Worm (Caenorhabditis elegans) whole organism, late embryonic: ENCODE measurements around the gene C33G3.6.

Experiments
- C08G9.2 ChIP-seq: sonication (generic microtip); optimal IDR thresholded peaks from 2 replicates; lab custom pipeline; 2016; ENCODE audit warnings: mild to moderate bottlenecking, missing genetic modification characterization, moderate library complexity, missing compliant biosample characterization
- K02D7.2 ChIP-seq: sonication (generic microtip); optimal IDR thresholded peaks from 2 replicates; lab custom pipeline; 2017; ENCODE audit warnings: mild to moderate bottlenecking, missing genetic modification characterization, missing compliant biosample characterization
- K09A11.1 ChIP-seq: sonication (generic microtip); optimal IDR thresholded peaks from 2 replicates; lab custom pipeline; 2017; ENCODE audit warnings: antibody characterized with exemption, mild to moderate bottlenecking, missing genetic modification characterization, missing compliant biosample characterization; ENCODE audit not compliant: insufficient read depth
- T23F11.4 ChIP-seq: fragments of 200-800 bp; sonication (Bioruptor generic); optimal IDR thresholded peaks from 2 replicates; lab custom pipeline; 2018; ENCODE audit warnings: mild to moderate bottlenecking, missing genetic modification characterization, missing compliant biosample characterization
- Y22D7AL.16 ChIP-seq: sonication (generic microtip); optimal IDR thresholded peaks from 2 replicates; lab custom pipeline; 2016; ENCODE audit warnings: missing genetic modification characterization, missing compliant biosample characterization
- ahr-1 ChIP-seq: sonication (generic microtip); optimal IDR thresholded peaks from 2 replicates; lab custom pipeline; 2016; ENCODE audit warnings: missing genetic modification characterization, missing compliant biosample characterization
- ceh-14 ChIP-seq: sonication (generic microtip); optimal IDR thresholded peaks from 2 replicates; lab custom pipeline; 2016; ENCODE audit warnings: missing genotype, missing genetic modification characterization, missing compliant biosample characterization
- ceh-18 ChIP-seq: sonication (generic microtip); optimal IDR thresholded peaks from 2 replicates; lab custom pipeline; 2016; ENCODE audit warnings: missing genetic modification characterization, missing compliant biosample characterization
- ceh-2 ChIP-seq: sonication (generic microtip); optimal IDR thresholded peaks from 2 replicates; lab custom pipeline; 2016; ENCODE audit warnings: missing genotype, missing genetic modification characterization, missing compliant biosample characterization
- ceh-24 ChIP-seq: sonication (generic microtip); optimal IDR thresholded peaks from 2 replicates; lab custom pipeline; 2016; ENCODE audit warnings: mild to moderate bottlenecking, missing genetic modification characterization, missing compliant biosample characterization
- ceh-31 ChIP-seq: sonication (generic microtip); optimal IDR thresholded peaks from 2 replicates; lab custom pipeline; 2016; ENCODE audit warnings: missing genetic modification characterization, missing compliant biosample characterization
- ceh-34 ChIP-seq: sonication (generic microtip); optimal IDR thresholded peaks from 2 replicates; lab custom pipeline; 2016; ENCODE audit warnings: mild to moderate bottlenecking, missing genetic modification characterization, missing compliant biosample characterization
- ceh-45 ChIP-seq: fragments of 200-800 bp; sonication (Bioruptor generic); IDR thresholded peaks from 2 replicates; pipeline ENCODE4 v1.3.6; 2022; ENCODE audit warnings: missing genetic modification reagents, missing genetic modification characterization, missing compliant biosample characterization
- ceh-48 ChIP-seq: sonication (generic microtip); optimal IDR thresholded peaks from 2 replicates; lab custom pipeline; 2016; ENCODE audit warnings: missing genetic modification characterization, inconsistent platforms, missing compliant biosample characterization
- ceh-6 ChIP-seq: fragments of 200-800 bp; sonication (Bioruptor generic); optimal IDR thresholded peaks from 2 replicates; lab custom pipeline; 2018; ENCODE audit warnings: mild to moderate bottlenecking, missing genetic modification characterization, missing compliant biosample characterization
- che-1 ChIP-seq: sonication (generic microtip); optimal IDR thresholded peaks from 2 replicates; lab custom pipeline; 2016; ENCODE audit warnings: mild to moderate bottlenecking, missing genetic modification characterization, missing compliant biosample characterization
- elt-4 ChIP-seq: sonication (generic microtip); optimal IDR thresholded peaks from 2 replicates; lab custom pipeline; 2016; ENCODE audit warnings: missing genetic modification characterization, missing compliant biosample characterization
- ets-4 ChIP-seq: sonication (generic microtip); optimal IDR thresholded peaks from 2 replicates; lab custom pipeline; 2016; ENCODE audit warnings: missing genetic modification characterization, missing compliant biosample characterization
- fkh-6 ChIP-seq: sonication (generic microtip); optimal IDR thresholded peaks from 2 replicates; lab custom pipeline; 2016; ENCODE audit warnings: missing genetic modification characterization, missing compliant biosample characterization
- gmeb-2 ChIP-seq: sonication (generic microtip); optimal IDR thresholded peaks from 2 replicates; lab custom pipeline; 2016; ENCODE audit warnings: missing genetic modification characterization, inconsistent platforms, missing compliant biosample characterization
- hlh-15 ChIP-seq: sonication (generic microtip); optimal IDR thresholded peaks from 2 replicates; lab custom pipeline; 2016; ENCODE audit warnings: missing genetic modification characterization, missing compliant biosample characterization
- hlh-30 ChIP-seq: sonication (generic microtip); optimal IDR thresholded peaks from 2 replicates; lab custom pipeline; 2017; ENCODE audit warnings: antibody characterized with exemption, missing genetic modification characterization, missing compliant biosample characterization; ENCODE audit not compliant: insufficient read depth
- hlh-8 ChIP-seq: sonication (generic microtip); optimal IDR thresholded peaks from 2 replicates; lab custom pipeline; 2016; ENCODE audit warnings: missing genotype, missing genetic modification characterization, missing compliant biosample characterization
- lin-11 ChIP-seq: fragments of 200-800 bp; sonication (Bioruptor generic); optimal IDR thresholded peaks from 2 replicates; lab custom pipeline; 2018; ENCODE audit warnings: mild to moderate bottlenecking, missing genetic modification characterization, missing compliant biosample characterization
- nfya-1 ChIP-seq: sonication (generic microtip); optimal IDR thresholded peaks from 2 replicates; lab custom pipeline; 2017; ENCODE audit warnings: missing genetic modification characterization, mild to moderate bottlenecking, missing compliant biosample characterization, antibody characterized with exemption, moderate library complexity
- odd-2 ChIP-seq: sonication (generic microtip); optimal IDR thresholded peaks from 2 replicates; lab custom pipeline; 2017; ENCODE audit warnings: antibody characterized with exemption, mild to moderate bottlenecking, missing genetic modification characterization, missing compliant biosample characterization
- pag-3 ChIP-seq: sonication (generic microtip); optimal IDR thresholded peaks from 2 replicates; lab custom pipeline; 2016; ENCODE audit warnings: missing compliant biosample characterization, missing genetic modification characterization, borderline replicate concordance
- pax-1 ChIP-seq: fragments of 150-350 bp; optimal IDR thresholded peaks from 2 replicates; lab custom pipeline; 2014; ENCODE audit warnings: missing biosample characterization, missing genetic modification characterization
- pha-2 ChIP-seq: sonication (generic microtip); optimal IDR thresholded peaks from 2 replicates; lab custom pipeline; 2017; ENCODE audit warnings: mild to moderate bottlenecking, missing genetic modification characterization, missing compliant biosample characterization
- pha-4 ChIP-seq: fragments of 150-350 bp; optimal IDR thresholded peaks from 2 replicates; lab custom pipeline; 2018; ENCODE audit warnings: missing biosample characterization, missing genetic modification reagents, missing genetic modification characterization
- pqm-1 ChIP-seq: sonication (generic microtip); optimal IDR thresholded peaks from 2 replicates; lab custom pipeline; 2016; ENCODE audit warnings: missing genetic modification characterization, missing compliant biosample characterization
- pros-1 ChIP-seq: fragments of 150-350 bp; optimal IDR thresholded peaks from 2 replicates; lab custom pipeline; 2014; ENCODE audit warnings: missing biosample characterization, missing genetic modification reagents, missing genetic modification characterization
- ref-2 ChIP-seq: sonication (generic microtip); optimal IDR thresholded peaks from 2 replicates; lab custom pipeline; 2016; ENCODE audit warnings: missing genetic modification characterization, missing compliant biosample characterization
- rnt-1 ChIP-seq: sonication (generic microtip); optimal IDR thresholded peaks from 2 replicates; lab custom pipeline; 2016; ENCODE audit warnings: missing genetic modification characterization, missing compliant biosample characterization
- sdc-2 ChIP-seq: sonication (generic microtip); optimal IDR thresholded peaks from 2 replicates; lab custom pipeline; 2016; ENCODE audit warnings: missing genotype, missing genetic modification characterization, missing compliant biosample characterization
- sox-4 ChIP-seq: sonication (generic microtip); optimal IDR thresholded peaks from 2 replicates; lab custom pipeline; 2017; ENCODE audit warnings: mild to moderate bottlenecking, missing genetic modification characterization, inconsistent platforms, missing compliant biosample characterization
- syd-9 ChIP-seq: sonication (generic microtip); optimal IDR thresholded peaks from 2 replicates; lab custom pipeline; 2016; ENCODE audit warnings: mild to moderate bottlenecking, missing genetic modification characterization, moderate library complexity, missing compliant biosample characterization
- tbx-2 ChIP-seq: sonication (generic microtip); optimal IDR thresholded peaks from 2 replicates; lab custom pipeline; 2016; ENCODE audit warnings: missing genetic modification characterization, missing compliant biosample characterization
- tbx-7 ChIP-seq: sonication (generic microtip); optimal IDR thresholded peaks from 2 replicates; lab custom pipeline; 2016; ENCODE audit warnings: missing genotype, missing genetic modification characterization, missing compliant biosample characterization
- ttx-3 ChIP-seq: sonication (generic microtip); optimal IDR thresholded peaks from 2 replicates; lab custom pipeline; 2016; ENCODE audit warnings: missing genetic modification reagents, missing genetic modification characterization, missing compliant biosample characterization
- unc-55 ChIP-seq: sonication (generic microtip); optimal IDR thresholded peaks from 2 replicates; lab custom pipeline; 2017; ENCODE audit warnings: missing biosample characterization, missing genetic modification reagents, missing genetic modification characterization
- zip-5 ChIP-seq: sonication (generic microtip); optimal IDR thresholded peaks from 2 replicates; lab custom pipeline; 2016; ENCODE audit warnings: missing genetic modification characterization, missing compliant biosample characterization

Gene C33G3.6

ce11 chrX:14127291-14127922, 43.3 kb upstream of the C33G3.6 start, which contains the start of gene F28H6.4:
F28H6.4 (plus strand) TSS chrX:14127872.
- TF ChIP-seq ets-4 (tag; lab: Kevin White, UChicago) (peak; percentile 28), ceh-2 (tag; lab: Kevin White, UChicago) (peak; percentile 14), ceh-48 (tag; lab: Kevin White, UChicago) (peak; percentile 45), odd-2 (tag; lab: Kevin White, UChicago) (no peak), pag-3 (tag; lab: Kevin White, UChicago) (no peak), C08G9.2 (tag; lab: Kevin White, UChicago) (peak; percentile 51), syd-9 (tag; lab: Kevin White, UChicago) (no peak), ceh-31 (tag; lab: Kevin White, UChicago) (peak; percentile 69), Y22D7AL.16 (tag; lab: Kevin White, UChicago) (no peak), nfya-1 (peak; percentile 28), ceh-18 (peak; percentile 5), tbx-2 (peak; percentile 35)

ce11 chrX:14125870-14126269, 41.7 kb upstream of the C33G3.6 start, which contains the start of gene F28H6.6:
F28H6.6 (minus strand) TSS chrX:14125879.
- TF ChIP-seq T23F11.4 (GFP tag; lab: Kevin White, UChicago), result no peak
- no peak for TF ChIP-seq unc-55 (GFP tag; lab: Kevin White, UChicago)
- no peak for TF ChIP-seq lin-11 (tag; lab: Kevin White, UChicago)
- TF ChIP-seq ahr-1 (tag; lab: Kevin White, UChicago), result no peak

ce11 chrX:14118762-14119161, 34.6 kb upstream of the C33G3.6 start:
- no peak for TF ChIP-seq zip-5 (tag; lab: Kevin White, UChicago)
- no peak for TF ChIP-seq odd-2 (tag; lab: Kevin White, UChicago)
- no peak for TF ChIP-seq sdc-2 (tag; lab: Kevin White, UChicago)
- TF ChIP-seq, all 69 proteins: peak for 0

DNA sequence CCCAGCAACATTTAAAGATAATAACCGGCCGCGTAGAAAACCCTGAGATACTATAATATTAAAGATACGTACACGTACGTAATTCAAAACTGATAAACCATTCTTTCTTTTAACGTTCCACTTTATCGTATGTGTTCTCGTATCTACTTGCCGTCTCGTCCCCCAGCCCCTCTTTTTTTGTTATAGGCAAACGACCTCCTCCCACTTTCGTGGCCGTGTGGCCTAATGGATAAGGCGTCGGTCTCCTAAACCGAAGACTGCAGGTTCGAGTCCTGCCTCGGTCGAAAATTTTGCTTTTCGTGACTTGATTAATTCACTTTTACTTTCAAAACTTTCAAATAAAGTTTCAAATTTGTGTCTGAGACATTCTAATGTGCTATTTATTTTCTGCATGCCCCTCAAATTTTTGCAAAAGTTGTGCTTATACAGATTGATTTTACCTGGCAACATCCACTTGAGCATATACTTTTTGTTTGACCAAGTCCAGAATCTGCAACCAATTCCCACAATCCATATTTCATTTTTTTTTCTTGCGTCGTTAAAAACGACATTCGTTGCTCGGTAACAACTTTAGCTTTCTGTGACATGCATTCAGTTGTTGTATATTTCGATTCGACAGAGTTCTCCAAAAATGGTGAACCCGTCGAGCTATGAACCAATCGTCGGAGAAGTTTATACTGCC, 31.5 kb upstream of the C33G3.6 start, which contains the start of gene F28H6.7:
Gene F28H6.7, plus strand, starts transcription at position 632 of the 682 bp plus-strand sequence.
- TF ChIP-seq gmeb-2 (tag; lab: Kevin White, UChicago), result peak; percentile 87
- peak; percentile 90 for TF ChIP-seq Y22D7AL.16 (tag; lab: Kevin White, UChicago)
- peak; percentile 41 for TF ChIP-seq hlh-8 (tag; lab: Kevin White, UChicago)
- peak; percentile 45 for TF ChIP-seq tbx-7
- peak; percentile 3 for TF ChIP-seq pag-3 (tag; lab: Kevin White, UChicago)
- TF ChIP-seq zip-5 (tag; lab: Kevin White, UChicago), result peak; percentile 59
- TF ChIP-seq sox-4 (tag; lab: Kevin White, UChicago), result peak; percentile 89
- TF ChIP-seq ceh-14 (tag; lab: Kevin White, UChicago), result peak; percentile 72
- peak; percentile 91 for TF ChIP-seq lin-11 (tag; lab: Kevin White, UChicago)
- peak; percentile 85 for TF ChIP-seq pha-2 (tag; lab: Kevin White, UChicago)
- TF ChIP-seq ceh-24 (tag; lab: Kevin White, UChicago), result peak; percentile 45
- TF ChIP-seq pha-4 (tag; lab: Kevin White, UChicago), result no peak
- TF ChIP-seq elt-4, result peak; percentile 53
- peak; percentile 81 for TF ChIP-seq syd-9 (tag; lab: Kevin White, UChicago)
- peak; percentile 85 for TF ChIP-seq rnt-1 (tag; lab: Kevin White, UChicago)
- peak; percentile 79 for TF ChIP-seq K09A11.1 (tag; lab: Kevin White, UChicago)
- TF ChIP-seq K02D7.2, result peak; percentile 76
- TF ChIP-seq pqm-1 (tag; lab: Kevin White, UChicago), result peak; percentile 71
- peak; percentile 93 for TF ChIP-seq che-1 (tag; lab: Kevin White, UChicago)
- TF ChIP-seq pros-1, result no peak
- peak; percentile 47 for TF ChIP-seq ets-4 (tag; lab: Kevin White, UChicago)
- TF ChIP-seq ceh-45 (GFP tag; lab: Robert Waterston, UW), result peak; percentile 95
- peak; percentile 85 for TF ChIP-seq ceh-34 (tag; lab: Kevin White, UChicago)
- TF ChIP-seq ref-2 (tag; lab: Kevin White, UChicago), result peak; percentile 86
- TF ChIP-seq hlh-30 (tag; lab: Kevin White, UChicago), result peak; percentile 19
- TF ChIP-seq hlh-15 (tag; lab: Kevin White, UChicago), result peak; percentile 74
- TF ChIP-seq pax-1 (tag; lab: Kevin White, UChicago), result no peak
- peak; percentile 90 for TF ChIP-seq ceh-6 (GFP tag; lab: Kevin White, UChicago)
- TF ChIP-seq C08G9.2 (tag; lab: Kevin White, UChicago), result peak; percentile 78
- peak; percentile 74 for TF ChIP-seq ahr-1 (tag; lab: Kevin White, UChicago)
- TF ChIP-seq ttx-3 (tag; lab: Kevin White, UChicago), result peak; percentile 92
- peak; percentile 94 for TF ChIP-seq fkh-6
- peak; percentile 82 for TF ChIP-seq ceh-48 (tag; lab: Kevin White, UChicago)
